Worm (Caenorhabditis elegans): ENCODE results near the gene R144.13.

The R144.13 gene

ce11 chrIII:5008730-5009129, 14.3 kb upstream of the R144.13 start, which contains the start of gene R144.11:
Gene R144.11 (minus strand): TSS chrIII:5008830.
- TF ChIP-seq nhr-11 (tag; optimal IDR thresholded peaks at IDR 0.05) (no peak), elt-3 (tag; optimal IDR thresholded peaks at IDR 0.05) (no peak), unc-39 (tag; optimal IDR thresholded peaks at IDR 0.05) (no peak), ztf-4 (tag; optimal IDR thresholded peaks at IDR 0.05) (no peak), nhr-76 (tag; optimal IDR thresholded peaks at IDR 0.05) (no peak), nfya-1 (tag; optimal IDR thresholded peaks at IDR 0.05; ENCODE audit: insufficient read depth) (no peak), zag-1 (tag; optimal IDR thresholded peaks at IDR 0.05) (no peak), nhr-237 (tag; optimal IDR thresholded peaks at IDR 0.05) (no peak), nhr-43 (tag; optimal IDR thresholded peaks at IDR 0.05; ENCODE audit: poor library complexity, severe bottlenecking) (no peak), ceh-82 (tag; optimal IDR thresholded peaks at IDR 0.05) (no peak), R02D3.7 (tag; optimal IDR thresholded peaks at IDR 0.05) (no peak), eor-1 (tag; optimal IDR thresholded peaks at IDR 0.05) (no peak), mml-1 (tag; optimal IDR thresholded peaks at IDR 0.05) (no peak)

- TF ChIP-seq jun-1 (tag; optimal IDR thresholded peaks at IDR 0.05) (no peak), mdl-1 (tag; optimal IDR thresholded peaks at IDR 0.05) (no peak), nhr-67 (tag; optimal IDR thresholded peaks at IDR 0.05) (no peak)
These were observed 12.3 kb upstream of the R144.13 start for ce11 chrIII:5010723-5011122.

- TF ChIP-seq mdl-1 (tag; optimal IDR thresholded peaks at IDR 0.05) (no peak), nhr-77 (tag; optimal IDR thresholded peaks at IDR 0.05) (no peak), lsy-12 (tag; optimal IDR thresholded peaks at IDR 0.05) (no peak), R02D3.7 (tag; optimal IDR thresholded peaks at IDR 0.05) (no peak), ceh-16 (tag; optimal IDR thresholded peaks at IDR 0.05) (no peak), elt-1 (tag; optimal IDR thresholded peaks at IDR 0.05) (no peak), egl-5 (tag; optimal IDR thresholded peaks at IDR 0.05) (no peak), fos-1 (tag; optimal IDR thresholded peaks at IDR 0.05) (no peak), nhr-25 (tag; optimal IDR thresholded peaks at IDR 0.05) (no peak), ZK546.5 (tag; optimal IDR thresholded peaks at IDR 0.05) (no peak), ama-1 (optimal IDR thresholded peaks at IDR 0.05) (no peak), lin-15B (tag; optimal IDR thresholded peaks at IDR 0.05) (no peak), aly-2 (tag; optimal IDR thresholded peaks at IDR 0.05) (no peak), ztf-11 (tag; optimal IDR thresholded peaks at IDR 0.05) (no peak), eor-1 (tag; optimal IDR thresholded peaks at IDR 0.05) (no peak), nhr-11 (tag; optimal IDR thresholded peaks at IDR 0.05) (no peak), tbx-2 (tag; optimal IDR thresholded peaks at IDR 0.05) (no peak), nhr-67 (tag; optimal IDR thresholded peaks at IDR 0.05) (no peak)
These were observed 10.6 kb upstream of the R144.13 start for ce11 chrIII:5012460-5012859.

ce11 chrIII:5013915-5014346, 9.1 kb upstream of the R144.13 start:
- TF ChIP-seq nhr-11 (tag; optimal IDR thresholded peaks at IDR 0.05) (peak; percentile 89), fkh-2 (tag; optimal IDR thresholded peaks at IDR 0.05) (no peak), elt-3 (tag; optimal IDR thresholded peaks at IDR 0.05) (no peak), nfya-1 (tag; optimal IDR thresholded peaks at IDR 0.05; ENCODE audit: insufficient read depth) (peak; percentile 91), ZK546.5 (tag; optimal IDR thresholded peaks at IDR 0.05) (no peak), ama-1 (optimal IDR thresholded peaks at IDR 0.05) (peak; percentile 44), ztf-4 (tag; optimal IDR thresholded peaks at IDR 0.05) (peak; percentile 66), sea-2 (GFP tag; optimal IDR thresholded peaks at IDR 0.05) (no peak), mdl-1 (tag; optimal IDR thresholded peaks at IDR 0.05) (peak; percentile 41), nhr-23 (tag; optimal IDR thresholded peaks at IDR 0.05) (peak; percentile 83), hmg-11 (tag; optimal IDR thresholded peaks at IDR 0.05) (peak; percentile 93), R02D3.7 (tag; optimal IDR thresholded peaks at IDR 0.05) (peak; percentile 55), daf-12 (tag; optimal IDR thresholded peaks at IDR 0.05) (no peak), unc-62 (GFP tag; optimal IDR thresholded peaks at IDR 0.05) (peak; percentile 51), zag-1 (tag; optimal IDR thresholded peaks at IDR 0.05) (no peak), jun-1 (tag; optimal IDR thresholded peaks at IDR 0.05) (peak; percentile 90), nhr-25 (tag; optimal IDR thresholded peaks at IDR 0.05) (peak; percentile 91), ceh-9 (tag; optimal IDR thresholded peaks at IDR 0.05) (no peak), fkh-10 (GFP tag; optimal IDR thresholded peaks at IDR 0.05) (peak; percentile 12), lin-39 (tag; optimal IDR thresholded peaks at IDR 0.05) (peak; percentile 95), ceh-16 (tag; optimal IDR thresholded peaks at IDR 0.05) (peak; percentile 12), skn-1 (tag; optimal IDR thresholded peaks at IDR 0.05) (peak; percentile 38), nhr-76 (tag; optimal IDR thresholded peaks at IDR 0.05) (no peak), ztf-11 (tag; optimal IDR thresholded peaks at IDR 0.05) (no peak), pqm-1 (tag; optimal IDR thresholded peaks at IDR 0.05) (peak; percentile 38), elt-2 (tag; optimal IDR thresholded peaks at IDR 0.05) (peak; percentile 66), nhr-12 (tag; optimal IDR thresholded peaks at IDR 0.05) (no peak), tbx-2 (tag; optimal IDR thresholded peaks at IDR 0.05) (peak; percentile 76), nhr-67 (tag; optimal IDR thresholded peaks at IDR 0.05) (no peak), nhr-43 (tag; optimal IDR thresholded peaks at IDR 0.05; ENCODE audit: poor library complexity, severe bottlenecking) (no peak), fos-1 (tag; optimal IDR thresholded peaks at IDR 0.05) (peak; percentile 15), egl-27 (tag; optimal IDR thresholded peaks at IDR 0.05) (peak; percentile 64), mml-1 (tag; optimal IDR thresholded peaks at IDR 0.05) (no peak), lin-15B (tag; optimal IDR thresholded peaks at IDR 0.05) (peak; percentile 73), nhr-77 (tag; optimal IDR thresholded peaks at IDR 0.05) (no peak), unc-39 (tag; optimal IDR thresholded peaks at IDR 0.05) (no peak), lsy-12 (tag; optimal IDR thresholded peaks at IDR 0.05) (peak; percentile 76), eor-1 (tag; optimal IDR thresholded peaks at IDR 0.05) (no peak), ceh-82 (tag; optimal IDR thresholded peaks at IDR 0.05) (no peak), ceh-28 (tag; optimal IDR thresholded peaks at IDR 0.05) (peak; percentile 75)
